Worm (Caenorhabditis elegans) whole organism, late embryonic: ENCODE data around the gene anmt-1.
A peak's percentile ranks its signal among the peaks of the same experiment; 100 is the strongest.

Experiments
- K09A11.1 ChIP-seq: sonication (generic microtip); optimal IDR thresholded peaks from 2 replicates; lab custom pipeline; 2017; ENCODE audit warnings: antibody characterized with exemption, mild to moderate bottlenecking, missing genetic modification characterization, missing compliant biosample characterization; ENCODE audit not compliant: insufficient read depth
- ceh-48 ChIP-seq: sonication (generic microtip); optimal IDR thresholded peaks from 2 replicates; lab custom pipeline; 2016; ENCODE audit warnings: missing genetic modification characterization, inconsistent platforms, missing compliant biosample characterization
- elt-2 ChIP-seq: sonication (generic microtip); optimal IDR thresholded peaks from 2 replicates; lab custom pipeline; 2016; ENCODE audit warnings: missing genetic modification reagents, missing genetic modification characterization, missing compliant biosample characterization
- madf-2 ChIP-seq: sonication (generic microtip); optimal IDR thresholded peaks from 2 replicates; lab custom pipeline; 2017; ENCODE audit warnings: missing genetic modification characterization, missing compliant biosample characterization
- pat-9 ChIP-seq: fragments of 200-800 bp; sonication (Bioruptor generic); optimal IDR thresholded peaks from 2 replicates; lab custom pipeline; 2018; ENCODE audit warnings: mild to moderate bottlenecking, missing genetic modification characterization, moderate library complexity, missing compliant biosample characterization
- pros-1 ChIP-seq: fragments of 150-350 bp; optimal IDR thresholded peaks from 2 replicates; lab custom pipeline; 2014; ENCODE audit warnings: missing biosample characterization, missing genetic modification reagents, missing genetic modification characterization
- rnt-1 ChIP-seq: sonication (generic microtip); optimal IDR thresholded peaks from 2 replicates; lab custom pipeline; 2016; ENCODE audit warnings: missing genetic modification characterization, missing compliant biosample characterization
- tbx-2 ChIP-seq: sonication (generic microtip); optimal IDR thresholded peaks from 2 replicates; lab custom pipeline; 2016; ENCODE audit warnings: missing genetic modification characterization, missing compliant biosample characterization
- tbx-7 ChIP-seq: sonication (generic microtip); optimal IDR thresholded peaks from 2 replicates; lab custom pipeline; 2016; ENCODE audit warnings: missing genotype, missing genetic modification characterization, missing compliant biosample characterization
- ttx-3 ChIP-seq: sonication (generic microtip); optimal IDR thresholded peaks from 2 replicates; lab custom pipeline; 2016; ENCODE audit warnings: missing genetic modification reagents, missing genetic modification characterization, missing compliant biosample characterization
- unc-3 ChIP-seq, 2 experiments: fragments of 200-800 bp in 1 of 2; sonication (Bioruptor generic) in 1 of 2; sonication (generic microtip) in 1 of 2; conservative IDR thresholded peaks in 1 of 2; optimal IDR thresholded peaks in 1 of 2; 2 replicates each; pipeline versions ENCODE4 v1.3.6 to Lab custom; 2016 to 2022; ENCODE audit warnings: missing compliant biosample characterization in 2 of 2, missing genetic modification characterization in 2 of 2, missing genetic modification reagents in 1 of 2
- zip-5 ChIP-seq: sonication (generic microtip); optimal IDR thresholded peaks from 2 replicates; lab custom pipeline; 2016; ENCODE audit warnings: missing genetic modification characterization, missing compliant biosample characterization

DNA sequence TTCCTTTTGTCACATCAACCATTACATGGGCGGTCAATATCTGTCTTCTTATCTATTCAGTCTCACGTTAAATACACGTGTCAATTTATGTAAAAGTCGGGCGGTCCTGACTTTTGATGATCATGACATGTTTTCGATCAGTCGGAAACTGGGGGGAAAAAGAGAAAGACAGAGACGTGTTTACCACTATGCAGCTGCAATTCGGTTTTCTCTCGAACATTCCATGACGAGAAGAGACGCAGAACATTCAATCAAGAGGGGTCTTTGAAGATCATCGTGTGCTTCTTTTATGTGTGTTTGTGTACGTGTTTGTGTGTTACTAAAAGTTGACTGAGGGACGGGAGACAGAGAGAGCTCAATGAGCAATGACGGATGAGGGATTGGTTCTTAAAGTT is 26.2 kb upstream of the anmt-1 start:
- TF ChIP-seq unc-3 (GFP tag; conservative IDR thresholded peaks at IDR 0.05; lab: Robert Waterston, UW) (no peak), unc-3 (tag; optimal IDR thresholded peaks at IDR 0.05; lab: Kevin White, UChicago) (no peak), K09A11.1 (tag; lab: Kevin White, UChicago) (peak; percentile 20), ttx-3 (tag; lab: Kevin White, UChicago) (no peak), ceh-48 (tag; lab: Kevin White, UChicago) (no peak), pat-9 (tag; lab: Kevin White, UChicago) (no peak), tbx-2 (tag; lab: Kevin White, UChicago) (peak; percentile 78), pros-1 (tag; lab: Kevin White, UChicago) (no peak), zip-5 (no peak), rnt-1 (tag; lab: Kevin White, UChicago) (peak; percentile 71), tbx-7 (tag; lab: Kevin White, UChicago) (no peak), elt-2 (tag; lab: Kevin White, UChicago) (peak; percentile 69), madf-2 (tag; lab: Kevin White, UChicago) (no peak)
